Fruit fly (Drosophila melanogaster) whole organism, embryonic: ENCODE measurements around the gene Fum1.
A peak's percentile ranks its signal among the peaks of the same experiment; 100 is the strongest.

ENCODE experiments used
- CG10543 ChIP-seq: fragments of 200-800 bp; sonication (Bioruptor generic); optimal IDR thresholded peaks from 3 replicates; lab custom pipeline; 2017; ENCODE audit warnings: missing biosample characterization, mild to moderate bottlenecking, missing genetic modification characterization, moderate library complexity
- CG11247 ChIP-seq: fragments of 200-800 bp; sonication (Bioruptor generic); IDR thresholded peaks from 2 replicates; pipeline ENCODE4 v1.3.6; 2022; ENCODE audit warnings: missing biosample characterization, missing genetic modification characterization
- CG11560 ChIP-seq: fragments of 200-800 bp; sonication (Bioruptor generic); IDR thresholded peaks from 3 replicates; pipeline ENCODE4 v1.3.6; 2022; ENCODE audit warnings: missing biosample characterization, missing genetic modification characterization
- CG12104 ChIP-seq: fragments of 200-800 bp; sonication (Bioruptor generic); optimal IDR thresholded peaks from 3 replicates; lab custom pipeline; 2016; ENCODE audit warnings: missing biosample characterization, missing genetic modification characterization
- CG1233 ChIP-seq: fragments of 200-800 bp; sonication (Bioruptor generic); optimal IDR thresholded peaks from 4 replicates; lab custom pipeline; 2018; ENCODE audit warnings: missing biosample characterization, mild to moderate bottlenecking, missing genetic modification characterization
- CG12769 ChIP-seq: fragments of 200-800 bp; sonication (Bioruptor generic); optimal IDR thresholded peaks from 2 replicates; lab custom pipeline; 2019; ENCODE audit warnings: missing biosample characterization, mild to moderate bottlenecking, missing genetic modification characterization, moderate library complexity
- CG13894 ChIP-seq: fragments of 200-800 bp; sonication (Bioruptor generic); optimal IDR thresholded peaks from 3 replicates; lab custom pipeline; 2018; ENCODE audit warnings: missing biosample characterization, mild to moderate bottlenecking, missing genetic modification characterization, moderate library complexity
- CG17568 ChIP-seq: fragments of 200-800 bp; sonication (Bioruptor generic); optimal IDR thresholded peaks from 2 replicates; lab custom pipeline; 2018; ENCODE audit warnings: missing biosample characterization, mild to moderate bottlenecking, missing genetic modification characterization, moderate library complexity
- CG2199 ChIP-seq: fragments of 200-800 bp; sonication (Bioruptor generic); IDR thresholded peaks from 3 replicates; pipeline ENCODE4 v1.3.6; 2022; ENCODE audit warnings: missing biosample characterization, missing genetic modification characterization
- CG2712 ChIP-seq: fragments of 200-800 bp; optimal IDR thresholded peaks from 3 replicates; lab custom pipeline; 2019; ENCODE audit warnings: missing biosample characterization, mild to moderate bottlenecking, missing genetic modification characterization, moderate library complexity
- CG33213 ChIP-seq: fragments of 200-800 bp; sonication (Bioruptor generic); optimal IDR thresholded peaks from 3 replicates; lab custom pipeline; 2016; ENCODE audit warnings: missing biosample characterization, missing genetic modification characterization
- CG33557 ChIP-seq: fragments of 200-800 bp; sonication (Bioruptor generic); optimal IDR thresholded peaks from 2 replicates; lab custom pipeline; 2019; ENCODE audit warnings: missing biosample characterization, mild to moderate bottlenecking, missing genetic modification characterization, moderate library complexity
- CG4730 ChIP-seq: fragments of 200-800 bp; sonication (Bioruptor generic); IDR thresholded peaks from 2 replicates; pipeline ENCODE4 v1.3.6; 2022; ENCODE audit warnings: missing biosample characterization, missing genetic modification characterization
- CG5180 ChIP-seq: fragments of 200-800 bp; sonication (Bioruptor generic); optimal IDR thresholded peaks from 3 replicates; lab custom pipeline; 2017; ENCODE audit warnings: missing biosample characterization, missing genetic modification characterization, mild to moderate bottlenecking, moderate library complexity, missing genetic modification reagents
- CG6791 ChIP-seq: fragments of 200-800 bp; sonication (Bioruptor generic); IDR thresholded peaks from 3 replicates; pipeline ENCODE4 v1.3.6; 2022; ENCODE audit warnings: missing biosample characterization, missing genetic modification characterization; ENCODE audit not compliant: partially characterized antibody
- CG7839 ChIP-seq: fragments of 200-800 bp; sonication (Bioruptor generic); optimal IDR thresholded peaks from 3 replicates; lab custom pipeline; 2018; ENCODE audit warnings: missing biosample characterization, mild to moderate bottlenecking, missing genetic modification characterization, moderate library complexity
- CG9609 ChIP-seq: fragments of 200-800 bp; sonication (Bioruptor generic); optimal IDR thresholded peaks from 3 replicates; lab custom pipeline; 2016; ENCODE audit warnings: missing biosample characterization, missing genetic modification characterization
- CTCF ChIP-seq: fragments of 200-800 bp; sonication (Bioruptor generic); optimal IDR thresholded peaks from 2 replicates; lab custom pipeline; 2017; ENCODE audit warnings: missing biosample characterization, mild to moderate bottlenecking, missing genetic modification characterization, moderate library complexity
- Dek ChIP-seq: fragments of 200-800 bp; sonication (Bioruptor generic); optimal IDR thresholded peaks from 3 replicates; lab custom pipeline; 2019; ENCODE audit warnings: missing biosample characterization, mild to moderate bottlenecking, missing genetic modification characterization, moderate library complexity
- Dfd ChIP-seq, 2 experiments: fragments of >200 bp; optimal IDR thresholded peaks; 2 replicates each; lab custom pipeline; 2017; ENCODE audit warnings: missing biosample characterization in 2 of 2, missing genetic modification characterization in 2 of 2
- Ets65A ChIP-seq: fragments of 200-800 bp; sonication (Bioruptor generic); peaks from one replicate; lab custom pipeline; 2016; ENCODE audit warnings: missing biosample characterization, missing genetic modification characterization
- Fer3 ChIP-seq: fragments of 200-800 bp; sonication (Bioruptor generic); optimal IDR thresholded peaks from 2 replicates; lab custom pipeline; 2018; ENCODE audit warnings: missing biosample characterization, mild to moderate bottlenecking, missing genetic modification characterization, moderate library complexity
- HHEX ChIP-seq: fragments of 200-800 bp; sonication (Bioruptor generic); optimal IDR thresholded peaks from 3 replicates; lab custom pipeline; 2017; ENCODE audit warnings: missing biosample characterization, mild to moderate bottlenecking, missing genetic modification characterization, missing genetic modification reagents
- Hand ChIP-seq: fragments of 200-800 bp; sonication (Bioruptor generic); optimal IDR thresholded peaks from 2 replicates; lab custom pipeline; 2017; ENCODE audit warnings: mild to moderate bottlenecking, missing biosample characterization, missing genetic modification reagents, missing genetic modification characterization
- HmgD ChIP-seq: fragments of 200-800 bp; sonication (Bioruptor generic); optimal IDR thresholded peaks from 3 replicates; lab custom pipeline; 2016; ENCODE audit warnings: missing biosample characterization, missing genetic modification characterization
- Hr78 ChIP-seq, 2 experiments: fragments of 200-800 bp in 1 of 2; fragments of >200 bp in 1 of 2; sonication (Bioruptor generic) in 1 of 2; optimal IDR thresholded peaks; 2 replicates each; lab custom pipeline; 2017 to 2019; ENCODE audit warnings: missing biosample characterization in 2 of 2, missing genetic modification characterization in 2 of 2, mild to moderate bottlenecking in 1 of 2, moderate library complexity in 1 of 2
- Max ChIP-seq: fragments of 200-800 bp; sonication (Bioruptor generic); optimal IDR thresholded peaks from 2 replicates; lab custom pipeline; 2016; ENCODE audit warnings: missing biosample characterization, mild to moderate bottlenecking, missing genetic modification characterization
- Mes4 ChIP-seq: fragments of 200-800 bp; sonication (Bioruptor generic); optimal IDR thresholded peaks from 2 replicates; lab custom pipeline; 2016; ENCODE audit warnings: missing biosample characterization, missing genetic modification characterization
- NC2β ChIP-seq: fragments of 200-800 bp; sonication (Bioruptor generic); optimal IDR thresholded peaks from 2 replicates; lab custom pipeline; 2016; ENCODE audit warnings: missing biosample characterization, missing genetic modification characterization
- abd-A ChIP-seq: fragments of 200-800 bp; sonication (Bioruptor generic); optimal IDR thresholded peaks from 3 replicates; lab custom pipeline; 2019; ENCODE audit warnings: missing biosample characterization, mild to moderate bottlenecking, missing genetic modification characterization, moderate library complexity
- al ChIP-seq: fragments of 200-800 bp; sonication (Bioruptor generic); IDR thresholded peaks from 2 replicates; pipeline ENCODE4 v1.3.6; 2022; ENCODE audit warnings: missing biosample characterization, missing genetic modification characterization
- aop ChIP-seq: fragments of 200-800 bp; sonication (Bioruptor generic); IDR thresholded peaks from 2 replicates; pipeline ENCODE4 v1.3.6; 2022; ENCODE audit warnings: missing biosample characterization, missing genetic modification characterization
- disco-r ChIP-seq: fragments of 200-800 bp; sonication (Bioruptor generic); optimal IDR thresholded peaks from 2 replicates; lab custom pipeline; 2016; ENCODE audit warnings: missing biosample characterization, missing genetic modification characterization
- gcm ChIP-seq: fragments of 200-800 bp; sonication (Bioruptor generic); optimal IDR thresholded peaks from 2 replicates; lab custom pipeline; 2019; ENCODE audit warnings: missing biosample characterization, mild to moderate bottlenecking, missing genetic modification characterization, moderate library complexity
- grau ChIP-seq: fragments of 200-800 bp; optimal IDR thresholded peaks from 3 replicates; lab custom pipeline; 2019; ENCODE audit warnings: missing biosample characterization, mild to moderate bottlenecking, missing genetic modification characterization, moderate library complexity
- gro ChIP-seq: fragments of 200-800 bp; sonication (Bioruptor generic); optimal IDR thresholded peaks from 2 replicates; lab custom pipeline; 2016; ENCODE audit warnings: missing biosample characterization, missing genetic modification characterization
- ind ChIP-seq: fragments of 200-800 bp; sonication (Bioruptor generic); optimal IDR thresholded peaks from 3 replicates; lab custom pipeline; 2016; ENCODE audit warnings: missing biosample characterization, missing genetic modification characterization
- nmo ChIP-seq: fragments of 200-800 bp; sonication (Bioruptor generic); optimal IDR thresholded peaks from 2 replicates; lab custom pipeline; 2018; ENCODE audit warnings: missing biosample characterization, mild to moderate bottlenecking, missing genetic modification characterization, moderate library complexity
- pb ChIP-seq: fragments of 200-800 bp; sonication (Bioruptor generic); optimal IDR thresholded peaks from 3 replicates; lab custom pipeline; 2016; ENCODE audit warnings: missing biosample characterization, missing genetic modification characterization
- peb ChIP-seq: fragments of 200-800 bp; sonication (Bioruptor generic); IDR thresholded peaks from 2 replicates; pipeline ENCODE4 v1.3.6; 2022; ENCODE audit warnings: missing biosample characterization, missing genetic modification characterization
- pita ChIP-seq: fragments of 200-800 bp; sonication (Bioruptor generic); optimal IDR thresholded peaks from 2 replicates; lab custom pipeline; 2017; ENCODE audit warnings: missing biosample characterization, mild to moderate bottlenecking, missing genetic modification characterization
- pros ChIP-seq: fragments of 200-800 bp; sonication (Bioruptor generic); optimal IDR thresholded peaks from 3 replicates; lab custom pipeline; 2019; ENCODE audit warnings: missing biosample characterization, mild to moderate bottlenecking, missing genetic modification characterization, moderate library complexity
- ranshi ChIP-seq: fragments of 200-800 bp; sonication (Bioruptor generic); IDR thresholded peaks from 2 replicates; pipeline ENCODE4 v1.3.6; 2022; ENCODE audit warnings: missing biosample characterization, missing genetic modification characterization
- rib ChIP-seq: fragments of 200-800 bp; sonication (Bioruptor generic); IDR thresholded peaks from 2 replicates; pipeline ENCODE4 v1.3.6; 2022; ENCODE audit warnings: missing biosample characterization, missing genetic modification characterization
- seq ChIP-seq: fragments of 200-800 bp; sonication (Bioruptor generic); IDR thresholded peaks from 2 replicates; pipeline ENCODE4 v1.3.6; 2022; ENCODE audit warnings: missing biosample characterization, missing genetic modification characterization
- sim ChIP-seq: fragments of 200-800 bp; sonication (Bioruptor generic); IDR thresholded peaks from 2 replicates; pipeline ENCODE4 v1.3.6; 2022; ENCODE audit warnings: missing biosample characterization, missing genetic modification characterization
- stwl ChIP-seq: fragments of 200-800 bp; sonication (Bioruptor generic); optimal IDR thresholded peaks from 3 replicates; lab custom pipeline; 2018; ENCODE audit warnings: missing biosample characterization, mild to moderate bottlenecking, missing genetic modification characterization, moderate library complexity
- tll ChIP-seq, 2 experiments: fragments of 200-800 bp in 1 of 2; fragments of >200 bp in 1 of 2; sonication (Bioruptor generic) in 1 of 2; optimal IDR thresholded peaks; 2 replicates each; lab custom pipeline; 2017 to 2019; ENCODE audit warnings: missing biosample characterization in 2 of 2, missing genetic modification characterization in 2 of 2, mild to moderate bottlenecking in 1 of 2, moderate library complexity in 1 of 2
- tup ChIP-seq: fragments of 200-800 bp; sonication (Bioruptor generic); optimal IDR thresholded peaks from 2 replicates; lab custom pipeline; 2016; ENCODE audit warnings: missing biosample characterization, mild to moderate bottlenecking, missing genetic modification characterization, moderate library complexity
- twi ChIP-seq: fragments of 200-800 bp; optimal IDR thresholded peaks from 2 replicates; lab custom pipeline; 2019; ENCODE audit warnings: missing biosample characterization, mild to moderate bottlenecking, missing genetic modification characterization, moderate library complexity
- vnd ChIP-seq: fragments of 200-800 bp; sonication (Bioruptor generic); IDR thresholded peaks from 3 replicates; pipeline ENCODE4 v1.3.6; 2022; ENCODE audit warnings: missing biosample characterization, missing genetic modification characterization; ENCODE audit not compliant: partially characterized antibody

Fum1 gene

dm6 chrX:6728597-6729158, 50.5 kb downstream of the Fum1 start:
- no peak for TF ChIP-seq CG11247 (GFP tag; lab: Robert Waterston, UW)
- TF ChIP-seq CG9609 (GFP tag; lab: Kevin White, UChicago): no peak
- no peak for TF ChIP-seq tup (GFP tag; lab: Kevin White, UChicago)
- TF ChIP-seq Hr78 (GFP tag; optimal IDR thresholded peaks at IDR 0.05; lab: Kevin White, UChicago): peak in 1 of 2 experiments; percentile 100
- TF ChIP-seq vnd (GFP tag; lab: Robert Waterston, UW): no peak
- no peak for TF ChIP-seq disco-r (GFP tag; lab: Kevin White, UChicago)
- no peak for TF ChIP-seq CG7839 (tag; lab: Kevin White, UChicago)
- TF ChIP-seq NC2β (GFP tag; lab: Kevin White, UChicago): no peak
- no peak for TF ChIP-seq gro (GFP tag; lab: Kevin White, UChicago)
- no peak for TF ChIP-seq aop (GFP tag; lab: Robert Waterston, UW)
- TF ChIP-seq Ets65A (GFP tag; lab: Kevin White, UChicago): peak; percentile 67
- TF ChIP-seq ranshi (GFP tag; lab: Robert Waterston, UW): no peak
- TF ChIP-seq tll (GFP tag; optimal IDR thresholded peaks at IDR 0.05; lab: Kevin White, UChicago): peak; percentile 13 to 27
- TF ChIP-seq CG4730 (GFP tag; lab: Robert Waterston, UW): no peak
- no peak for TF ChIP-seq peb (GFP tag; lab: Robert Waterston, UW)
- TF ChIP-seq pros (GFP tag; lab: Kevin White, UChicago): no peak
- no peak for TF ChIP-seq CG1233 (GFP tag; lab: Kevin White, UChicago)
- TF ChIP-seq ind (GFP tag; lab: Kevin White, UChicago): no peak
- TF ChIP-seq CG10543 (GFP tag; lab: Kevin White, UChicago): no peak
- no peak for TF ChIP-seq seq (GFP tag; lab: Robert Waterston, UW)
- no peak for TF ChIP-seq CG33213 (GFP tag; lab: Kevin White, UChicago)
- TF ChIP-seq rib (GFP tag; lab: Robert Waterston, UW): no peak
- no peak for TF ChIP-seq Dek (tag; lab: Kevin White, UChicago)
- TF ChIP-seq HHEX: no peak
- no peak for TF ChIP-seq CG5180
- no peak for TF ChIP-seq al (GFP tag; lab: Robert Waterston, UW)
- TF ChIP-seq twi: no peak
- TF ChIP-seq Hand: no peak
- TF ChIP-seq pita (GFP tag; lab: Kevin White, UChicago): peak; percentile 19
- TF ChIP-seq gcm (GFP tag; lab: Kevin White, UChicago): no peak
- TF ChIP-seq Max (GFP tag; lab: Kevin White, UChicago): no peak
- no peak for TF ChIP-seq CG17568 (GFP tag; lab: Kevin White, UChicago)
- no peak for TF ChIP-seq CG12104 (GFP tag; lab: Kevin White, UChicago)
- TF ChIP-seq sim (GFP tag; lab: Robert Waterston, UW): no peak
- no peak for TF ChIP-seq nmo (GFP tag; lab: Kevin White, UChicago)
- TF ChIP-seq pb (GFP tag; lab: Kevin White, UChicago): no peak
- TF ChIP-seq Dfd (GFP tag; optimal IDR thresholded peaks at IDR 0.05; lab: Kevin White, UChicago): no peak
- TF ChIP-seq grau (tag; lab: Kevin White, UChicago): no peak
- TF ChIP-seq HmgD (GFP tag; lab: Kevin White, UChicago): no peak
- TF ChIP-seq Fer3 (tag; lab: Kevin White, UChicago): no peak
- TF ChIP-seq CG12769 (tag; lab: Kevin White, UChicago): no peak
- TF ChIP-seq stwl (tag; lab: Kevin White, UChicago): peak; percentile 18
- TF ChIP-seq CG2199 (GFP tag; lab: Robert Waterston, UW): no peak
- peak; percentile 80 for TF ChIP-seq CG6791
- no peak for TF ChIP-seq CG11560
- peak; percentile 61 for TF ChIP-seq CTCF (GFP tag; lab: Kevin White, UChicago)
- no peak for TF ChIP-seq CG33557 (GFP tag; lab: Kevin White, UChicago)
- no peak for TF ChIP-seq CG2712 (tag; lab: Kevin White, UChicago)
- no peak for TF ChIP-seq Mes4 (GFP tag; lab: Kevin White, UChicago)
- no peak for TF ChIP-seq abd-A (tag; lab: Kevin White, UChicago)
- TF ChIP-seq CG13894 (tag; lab: Kevin White, UChicago): peak; percentile 25
